Fruit fly (Drosophila melanogaster): Measurements from ENCODE around the gene sfl.

The sfl gene

DNA sequence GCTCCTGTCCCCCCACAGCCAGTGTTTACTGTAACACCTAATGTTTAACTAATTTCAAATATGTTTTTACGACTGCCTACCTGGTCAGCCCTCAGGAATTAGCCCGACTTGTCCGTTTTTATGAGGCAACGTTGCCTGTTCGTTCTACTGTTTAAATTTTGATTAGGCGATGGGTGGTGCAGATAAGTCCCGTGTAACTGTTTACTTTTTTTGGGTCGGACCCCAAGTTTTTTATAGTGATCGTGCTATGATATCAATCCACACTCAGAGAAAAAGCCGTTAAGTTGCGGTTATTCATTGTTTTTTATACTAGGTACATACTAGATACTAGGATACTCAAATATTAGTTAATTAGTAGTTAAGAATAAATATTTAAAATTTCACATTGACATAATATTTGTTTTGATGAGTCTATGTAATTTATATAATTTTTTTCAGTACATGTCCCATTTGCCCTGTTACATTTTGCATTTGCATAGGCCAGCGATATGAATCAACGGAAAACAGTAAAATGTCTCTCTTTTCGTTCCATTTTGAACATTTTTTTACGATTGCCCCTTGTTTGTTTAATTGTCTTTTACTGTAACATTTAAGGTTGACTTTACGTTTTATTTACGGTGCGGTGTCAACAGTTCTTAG is 27.7 kb upstream of the sfl start (continued):
- TF ChIP-seq CG12769 (tag; optimal IDR thresholded peaks at IDR 0.05) (peak; percentile 90), btn (GFP tag; optimal IDR thresholded peaks at IDR 0.05) (no peak), CG11560 (tag; IDR thresholded peaks at IDR 0.05) (0 out of 3 replicates have a peak, but pooled peaks have one; percentile 34), Hand (GFP tag; optimal IDR thresholded peaks at IDR 0.05) (no peak), gfzf (GFP tag; optimal IDR thresholded peaks at IDR 0.05) (no peak), sna (GFP tag; IDR thresholded peaks at IDR 0.05; ENCODE audit: partially characterized antibody) (no peak), amos (GFP tag; IDR thresholded peaks at IDR 0.05; ENCODE audit: partially characterized antibody) (no peak), Bdp1 (GFP tag; optimal IDR thresholded peaks at IDR 0.05) (peak; percentile 38), CG18764 (GFP tag; optimal IDR thresholded peaks at IDR 0.05) (peak; percentile 39), nmo (GFP tag; optimal IDR thresholded peaks at IDR 0.05) (peak; percentile 84), dysf (GFP tag; IDR thresholded peaks at IDR 0.05) (peak; percentile 64; the same call in 2 of the 3 replicates), CG6689 (GFP tag; IDR thresholded peaks at IDR 0.05) (peak; percentile 49; the same call in 1 of the 2 replicates), Jarid2 (GFP tag; optimal IDR thresholded peaks at IDR 0.05) (no peak), CG6813 (GFP tag; optimal IDR thresholded peaks at IDR 0.05) (peak; percentile 32), CG11504 (tag; optimal IDR thresholded peaks at IDR 0.05) (peak; percentile 78), dati (GFP tag; IDR thresholded peaks at IDR 0.05) (no peak), CG9932 (GFP tag; IDR thresholded peaks at IDR 0.05) (no peak), pnt (GFP tag; optimal IDR thresholded peaks at IDR 0.05) (no peak), BEAF-32 (GFP tag; optimal IDR thresholded peaks at IDR 0.05) (no peak), cwo (GFP tag; optimal IDR thresholded peaks at IDR 0.05) (peak; percentile 16), Ravus (GFP tag; IDR thresholded peaks at IDR 0.05) (no peak), jing (GFP tag; optimal IDR thresholded peaks at IDR 0.05) (peak; percentile 23), Rfx (GFP tag; IDR thresholded peaks at IDR 0.05) (peak; percentile 44; the same call in 1 of the 2 replicates), HHEX (GFP tag; optimal IDR thresholded peaks at IDR 0.05) (peak; percentile 39), Scr (GFP tag; IDR thresholded peaks at IDR 0.05; ENCODE audit: partially characterized antibody) (no peak), CG31388 (GFP tag; optimal IDR thresholded peaks at IDR 0.05) (no peak), tll (GFP tag; optimal IDR thresholded peaks at IDR 0.05) (peak in 1 of 2 experiments; percentile 46), ash1 (GFP tag; optimal IDR thresholded peaks at IDR 0.05) (no peak), CG17612 (GFP tag; IDR thresholded peaks at IDR 0.05) (no peak), CG32532 (GFP tag; IDR thresholded peaks at IDR 0.05) (peak; percentile 10; the same call in 1 of the 2 replicates), dmrt99B (tag; optimal IDR thresholded peaks at IDR 0.05) (peak; percentile 73), Nf-YA (GFP tag; IDR thresholded peaks at IDR 0.05) (0 out of 2 replicates have a peak, but pooled peaks have one; percentile 34), CG5953 (GFP tag; IDR thresholded peaks at IDR 0.05) (no peak), usp (GFP tag; optimal IDR thresholded peaks at IDR 0.05) (no peak), CG15269 (tag; optimal IDR thresholded peaks at IDR 0.05) (peak; percentile 82), CG14710 (tag; optimal IDR thresholded peaks at IDR 0.05) (peak; percentile 77), Vsx1 (GFP tag; optimal IDR thresholded peaks at IDR 0.05) (peak; percentile 87), emc (GFP tag; optimal IDR thresholded peaks at IDR 0.05) (no peak), vvl (GFP tag; IDR thresholded peaks at IDR 0.05) (peak; percentile 83), CG7372 (GFP tag; IDR thresholded peaks at IDR 0.05) (no peak), CG1647 (GFP tag; optimal IDR thresholded peaks at IDR 0.05) (no peak), hb (GFP tag; IDR thresholded peaks at IDR 0.05; ENCODE audit: partially characterized antibody) (no peak), crol (GFP tag; IDR thresholded peaks at IDR 0.05) (no peak), CG2116 (GFP tag; optimal IDR thresholded peaks at IDR 0.05) (peak; percentile 17), CG34224 (GFP tag; IDR thresholded peaks at IDR 0.05; ENCODE audit: partially characterized antibody) (no peak), CG7987 (GFP tag; optimal IDR thresholded peaks at IDR 0.05) (no peak), Opbp (GFP tag; IDR thresholded peaks at IDR 0.05; ENCODE audit: partially characterized antibody) (no peak), zf30C (GFP tag; optimal IDR thresholded peaks at IDR 0.05) (peak; percentile 78)
